Worm (Caenorhabditis elegans) whole organism, midembryonic: ENCODE data around the gene C16C4.18.
"Not testable (repeated sequence)": the region's sequence is repeated elsewhere in the genome, so short reads cannot be mapped to it uniquely, and the experiment has no call there.

ENCODE experiments used
- T22C8.4 ChIP-seq: fragments of 200-800 bp; sonication (Bioruptor generic); IDR thresholded peaks from 2 replicates; pipeline ENCODE4 v1.3.6; 2022; ENCODE audit warnings: missing genetic modification characterization, missing compliant biosample characterization
- cog-1 ChIP-seq: sonication (generic microtip); optimal IDR thresholded peaks from 2 replicates; lab custom pipeline; 2016; ENCODE audit warnings: missing genetic modification characterization, missing compliant biosample characterization
- flt-1 ChIP-seq: fragments of 200-800 bp; sonication (Bioruptor generic); IDR thresholded peaks from 2 replicates; pipeline ENCODE4 v1.3.6; 2022; ENCODE audit warnings: missing genetic modification characterization, missing compliant biosample characterization
- klf-2 ChIP-seq: fragments of 200-800 bp; sonication (Bioruptor generic); conservative IDR thresholded peaks from 2 replicates; pipeline ENCODE4 v1.3.6; 2022; ENCODE audit warnings: missing genetic modification reagents, missing genetic modification characterization, missing compliant biosample characterization
- med-1 ChIP-seq: sonication (generic microtip); optimal IDR thresholded peaks from 2 replicates; lab custom pipeline; 2017; ENCODE audit warnings: missing genetic modification characterization, mild to moderate bottlenecking, missing compliant biosample characterization, antibody characterized with exemption, missing genetic modification reagents; ENCODE audit not compliant: insufficient read depth
- ref-1 ChIP-seq: fragments of 200-800 bp; sonication (Bioruptor generic); conservative IDR thresholded peaks from 2 replicates; pipeline ENCODE4 v1.3.6; 2022; ENCODE audit warnings: missing genetic modification reagents, missing genetic modification characterization, missing compliant biosample characterization
- tab-1 ChIP-seq: fragments of 200-800 bp; sonication (Bioruptor generic); IDR thresholded peaks from 2 replicates; pipeline ENCODE4 v1.3.6; 2022; ENCODE audit warnings: missing genetic modification characterization, missing compliant biosample characterization
- ztf-23 ChIP-seq: fragments of 200-800 bp; sonication (Bioruptor generic); IDR thresholded peaks from 2 replicates; pipeline ENCODE4 v1.3.6; 2022; ENCODE audit warnings: missing genetic modification reagents, missing genetic modification characterization, missing compliant biosample characterization
- ztf-29 ChIP-seq: fragments of 200-800 bp; sonication (Bioruptor generic); IDR thresholded peaks from 2 replicates; pipeline ENCODE4 v1.3.6; 2022; ENCODE audit warnings: missing genetic modification reagents, missing genetic modification characterization, missing compliant biosample characterization

Gene C16C4.18

DNA sequence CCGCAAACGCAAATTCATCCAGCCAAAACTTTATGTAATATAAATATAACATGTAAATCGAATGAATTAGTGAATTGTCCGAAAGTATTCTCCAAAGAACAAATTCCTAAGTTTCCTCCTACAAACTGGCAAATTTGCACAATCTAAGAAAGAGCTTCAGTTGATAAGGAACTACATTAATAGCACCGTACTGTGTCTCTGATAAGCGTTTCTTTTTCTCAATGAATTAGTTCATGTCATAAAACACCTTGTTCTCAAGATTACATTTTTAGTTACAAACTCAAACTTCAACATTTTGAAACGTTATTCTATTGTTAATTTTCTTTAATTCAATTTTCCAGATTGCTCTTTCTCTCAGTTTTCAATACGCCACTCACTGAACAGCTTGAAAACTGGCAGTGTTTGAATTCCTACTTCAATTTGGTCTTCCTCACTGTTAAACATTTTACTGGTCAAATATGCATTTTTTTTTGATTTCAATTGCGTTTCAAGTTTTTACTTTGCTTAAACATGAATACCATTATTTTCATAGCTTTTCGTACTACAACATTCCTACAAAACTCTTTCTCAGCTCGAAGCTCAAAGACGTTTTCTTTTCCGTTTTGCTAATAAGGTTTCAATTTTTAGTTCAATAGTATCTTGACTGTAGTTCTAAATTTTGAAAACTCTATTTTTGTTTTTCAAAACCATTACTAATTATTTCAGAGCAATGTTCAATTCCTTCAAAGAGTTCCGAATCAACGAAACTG, 4.7 kb upstream of the C16C4.18 start, which contains the start of gene math-15:
TSS of gene math-15 (plus strand) at position 699 of the 749 bp plus-strand sequence.
- TF ChIP-seq tab-1 (GFP tag; lab: Robert Waterston, UW), result no peak
- no peak for TF ChIP-seq ztf-29 (GFP tag; lab: Robert Waterston, UW)
- no peak for TF ChIP-seq T22C8.4 (GFP tag; lab: Robert Waterston, UW)
- no peak for TF ChIP-seq flt-1
- no peak for TF ChIP-seq klf-2 (GFP tag; lab: Robert Waterston, UW)
- TF ChIP-seq ref-1 (GFP tag; lab: Robert Waterston, UW), result no peak
- TF ChIP-seq med-1 (GFP tag; lab: Kevin White, UChicago), result no peak
- no peak for TF ChIP-seq cog-1

DNA sequence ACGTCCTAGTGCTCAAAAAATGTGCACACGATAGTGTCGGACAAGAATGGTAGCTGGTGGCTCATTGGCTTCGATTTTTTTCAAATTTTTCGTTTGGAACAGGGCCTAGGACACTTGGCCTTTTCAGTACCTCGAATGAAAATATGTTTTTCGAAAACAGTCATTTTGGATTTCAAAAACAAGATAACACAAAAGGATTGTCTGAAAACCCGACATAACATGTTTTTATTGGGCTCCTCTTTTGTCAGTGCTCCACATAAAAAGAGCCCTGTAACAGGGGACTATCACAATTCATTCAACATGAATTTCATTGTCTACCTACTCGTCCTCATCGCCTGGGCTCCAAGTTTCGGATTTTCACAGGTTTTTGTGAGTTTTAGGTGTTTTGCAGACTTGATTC, 3.1 kb upstream of the C16C4.18 start, which contains the start of gene C16C4.17:
TSS of gene C16C4.17 (plus strand) at position 301 of the 400 bp plus-strand sequence.
- no peak for TF ChIP-seq cog-1
- TF ChIP-seq flt-1, result no peak
- TF ChIP-seq klf-2 (GFP tag; lab: Robert Waterston, UW), result no peak
- no peak for TF ChIP-seq tab-1 (GFP tag; lab: Robert Waterston, UW)
- no peak for TF ChIP-seq T22C8.4 (GFP tag; lab: Robert Waterston, UW)
- TF ChIP-seq ztf-29 (GFP tag; lab: Robert Waterston, UW), result no peak
- no peak for TF ChIP-seq ref-1 (GFP tag; lab: Robert Waterston, UW)
- TF ChIP-seq ztf-23, result no peak

DNA sequence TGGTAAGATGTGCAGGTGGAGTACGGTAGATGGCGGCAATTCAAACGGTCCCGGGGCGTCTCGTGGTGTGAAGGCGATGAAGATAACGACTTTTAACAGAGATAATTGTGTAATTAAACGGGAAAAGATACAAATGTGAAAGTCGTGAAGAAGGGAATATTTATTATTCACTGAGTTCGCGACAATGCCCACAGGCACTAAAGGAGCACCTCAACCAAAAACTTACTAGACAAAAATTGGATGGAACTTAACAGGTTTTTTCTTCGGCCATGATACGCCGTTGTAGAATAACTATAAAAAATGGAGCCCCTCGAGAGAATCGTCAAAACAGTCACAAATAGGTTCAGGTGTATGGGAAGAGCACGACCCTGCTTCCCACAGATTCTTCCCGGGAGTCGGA, 1.2 kb upstream of the C16C4.18 start, which contains the start of gene fbxb-98:
TSS of gene fbxb-98 (plus strand) at position 301 of the 400 bp plus-strand sequence.
- not testable (repeated sequence) for TF ChIP-seq cog-1; tab-1 (GFP tag; lab: Robert Waterston, UW); ref-1 (GFP tag; lab: Robert Waterston, UW)

DNA sequence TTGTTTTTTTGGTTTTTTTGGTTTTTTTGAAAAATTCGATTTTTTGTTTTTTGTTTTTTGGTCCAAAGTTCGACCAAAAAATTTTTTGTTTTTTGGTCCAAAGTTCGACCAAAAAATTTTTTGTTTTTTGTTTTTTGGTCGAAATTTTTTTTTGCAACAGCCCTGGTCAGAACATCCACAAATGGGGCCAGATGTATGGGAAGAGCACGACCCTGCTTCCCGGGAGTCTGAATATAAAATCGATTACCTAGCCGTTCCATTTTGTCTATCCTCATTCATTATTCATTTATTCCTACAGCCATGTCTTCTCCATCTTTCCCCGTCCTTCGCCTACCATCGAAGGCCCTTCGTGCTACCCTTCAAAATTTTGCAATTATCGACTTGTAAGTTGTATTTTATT, 7.0 kb downstream of the C16C4.18 start, which contains the start of gene fbxb-95:
TSS of gene fbxb-95 (plus strand) at position 301 of the 400 bp plus-strand sequence.
- not testable (repeated sequence) for TF ChIP-seq klf-2 (GFP tag; lab: Robert Waterston, UW); ztf-23; med-1 (GFP tag; lab: Kevin White, UChicago)

DNA sequence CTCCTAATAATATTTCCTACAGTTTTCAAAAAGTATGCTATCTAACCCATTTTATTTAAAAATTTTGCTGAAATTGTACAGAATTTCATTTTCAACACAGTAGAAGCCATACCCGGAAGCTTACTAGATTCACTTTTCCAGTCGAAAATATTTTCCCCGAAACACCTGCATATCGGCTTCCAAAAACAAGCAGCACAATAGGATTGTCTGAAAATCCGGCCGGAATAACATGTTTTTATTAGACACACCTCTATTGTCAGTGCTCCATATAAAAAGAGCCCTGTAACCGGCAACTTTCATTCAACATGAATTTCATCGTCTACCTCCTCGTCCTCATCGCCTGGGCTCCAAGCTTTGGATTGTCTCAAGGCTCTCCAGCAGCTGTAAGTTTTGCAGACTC, 8.6 kb downstream of the C16C4.18 start, which contains the start of gene C52E2.2:
TSS of gene C52E2.2 (plus strand) at position 301 of the 400 bp plus-strand sequence.
- TF ChIP-seq med-1 (GFP tag; lab: Kevin White, UChicago), result no peak
- TF ChIP-seq tab-1 (GFP tag; lab: Robert Waterston, UW), result no peak
- no peak for TF ChIP-seq cog-1
- TF ChIP-seq ztf-29 (GFP tag; lab: Robert Waterston, UW), result no peak
- TF ChIP-seq flt-1, result no peak
- TF ChIP-seq klf-2 (GFP tag; lab: Robert Waterston, UW), result no peak
- TF ChIP-seq ztf-23, result no peak
- TF ChIP-seq T22C8.4 (GFP tag; lab: Robert Waterston, UW), result no peak
- TF ChIP-seq ref-1 (GFP tag; lab: Robert Waterston, UW), result no peak

- no peak for TF ChIP-seq tab-1 (GFP tag; lab: Robert Waterston, UW)
- no peak for TF ChIP-seq ztf-23
- TF ChIP-seq med-1 (GFP tag; lab: Kevin White, UChicago), result no peak
- no peak for TF ChIP-seq ztf-29 (GFP tag; lab: Robert Waterston, UW)
- no peak for TF ChIP-seq T22C8.4 (GFP tag; lab: Robert Waterston, UW)
- no peak for TF ChIP-seq flt-1
- TF ChIP-seq cog-1, result no peak
- no peak for TF ChIP-seq klf-2 (GFP tag; lab: Robert Waterston, UW)
- TF ChIP-seq ref-1 (GFP tag; lab: Robert Waterston, UW), result no peak
Observed at ce11 chrII:1851716-1852115, 9.4 kb downstream of the C16C4.18 start.

DNA sequence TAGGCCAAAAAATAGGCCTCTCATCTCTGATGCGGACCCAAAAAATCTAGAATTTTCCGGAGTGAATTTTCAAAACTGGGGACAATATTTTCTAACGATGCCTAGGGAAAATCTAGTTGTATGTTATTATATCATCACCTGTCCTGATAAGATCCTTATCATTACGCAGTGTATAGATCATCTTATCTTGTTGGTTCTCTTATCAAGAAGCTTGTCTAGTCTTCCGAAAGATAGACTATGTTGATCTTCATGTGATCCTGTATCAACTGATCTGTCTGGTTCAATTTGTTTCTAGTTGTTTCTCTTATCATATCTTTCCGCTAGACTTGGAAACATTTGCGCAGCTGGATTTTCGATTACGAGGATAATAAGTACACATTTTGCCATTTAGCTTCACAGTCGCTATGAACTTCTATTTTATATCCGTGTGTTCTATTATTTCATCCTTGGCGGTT, 10.3 kb downstream of the C16C4.18 start, which contains the start of gene C52E2.3:
TSS of gene C52E2.3 (plus strand) at position 405 of the 455 bp plus-strand sequence.
- TF ChIP-seq flt-1 (no peak), med-1 (GFP tag; lab: Kevin White, UChicago) (no peak), ref-1 (GFP tag; lab: Robert Waterston, UW) (no peak), T22C8.4 (GFP tag; lab: Robert Waterston, UW) (no peak), tab-1 (GFP tag; lab: Robert Waterston, UW) (no peak), ztf-29 (GFP tag; lab: Robert Waterston, UW) (no peak)

ce11 chrII:1850299-1850698, 10.8 kb downstream of the C16C4.18 start, which contains the start of gene fbxb-96:
Gene fbxb-96, minus strand, starts transcription at chrII:1850399.
- TF ChIP-seq flt-1 (no peak), klf-2 (GFP tag; lab: Robert Waterston, UW) (no peak), cog-1 (no peak), med-1 (GFP tag; lab: Kevin White, UChicago) (no peak), ref-1 (GFP tag; lab: Robert Waterston, UW) (no peak), ztf-29 (GFP tag; lab: Robert Waterston, UW) (no peak), ztf-23 (no peak), tab-1 (GFP tag; lab: Robert Waterston, UW) (no peak)

ce11 chrII:1848109-1848508, 13.0 kb downstream of the C16C4.18 start, which contains the start of gene fbxb-97:
Gene fbxb-97, minus strand, starts transcription at chrII:1848161.
- TF ChIP-seq med-1 (GFP tag; lab: Kevin White, UChicago) (no peak), klf-2 (GFP tag; lab: Robert Waterston, UW) (no peak), ztf-29 (GFP tag; lab: Robert Waterston, UW) (no peak), flt-1 (no peak), T22C8.4 (GFP tag; lab: Robert Waterston, UW) (no peak), ref-1 (GFP tag; lab: Robert Waterston, UW) (no peak), tab-1 (GFP tag; lab: Robert Waterston, UW) (no peak), ztf-23 (no peak), cog-1 (no peak)
